Fruit fly (Drosophila melanogaster) whole organism, embryonic: ENCODE measurements around the gene CG7058.

Experiments used
- Ada2b ChIP-seq: fragments of 200-800 bp; sonication (Bioruptor generic); IDR thresholded peaks from 2 replicates; pipeline ENCODE4 v1.3.6; 2022; ENCODE audit warnings: missing biosample characterization, missing genetic modification characterization
- Atf-2 ChIP-seq: fragments of 200-800 bp; sonication (Bioruptor generic); optimal IDR thresholded peaks from 2 replicates; lab custom pipeline; 2016; ENCODE audit warnings: missing biosample characterization, missing genetic modification characterization
- Awh ChIP-seq: fragments of 200-800 bp; sonication (Bioruptor generic); IDR thresholded peaks from 2 replicates; pipeline ENCODE4, ENCODE4 v1.3.6; 2022; ENCODE audit warnings: missing biosample characterization, missing genetic modification characterization
- CG10274 ChIP-seq: fragments of 200-800 bp; sonication (Bioruptor generic); optimal IDR thresholded peaks from 3 replicates; lab custom pipeline; 2017; ENCODE audit warnings: missing biosample characterization, mild to moderate bottlenecking, missing genetic modification characterization
- CG10565 ChIP-seq: fragments of 200-800 bp; sonication (Bioruptor generic); optimal IDR thresholded peaks from 3 replicates; lab custom pipeline; 2016; ENCODE audit warnings: missing biosample characterization, mild to moderate bottlenecking, missing genetic modification characterization
- CG12769 ChIP-seq: fragments of 200-800 bp; sonication (Bioruptor generic); optimal IDR thresholded peaks from 2 replicates; lab custom pipeline; 2019; ENCODE audit warnings: missing biosample characterization, mild to moderate bottlenecking, missing genetic modification characterization, moderate library complexity
- CG14710 ChIP-seq: fragments of 200-800 bp; sonication (Bioruptor generic); optimal IDR thresholded peaks from 3 replicates; lab custom pipeline; 2019; ENCODE audit warnings: missing biosample characterization, mild to moderate bottlenecking, missing genetic modification characterization, moderate library complexity
- CG15479 ChIP-seq: fragments of 200-800 bp; sonication (Bioruptor generic); optimal IDR thresholded peaks from 3 replicates; lab custom pipeline; 2019; ENCODE audit warnings: missing biosample characterization, mild to moderate bottlenecking, missing genetic modification characterization, moderate library complexity
- CG1603 ChIP-seq: fragments of 200-800 bp; sonication (Bioruptor generic); optimal IDR thresholded peaks from 2 replicates; lab custom pipeline; 2019; ENCODE audit warnings: missing biosample characterization, mild to moderate bottlenecking, missing genetic modification characterization, moderate library complexity
- CG1647 ChIP-seq: fragments of 200-800 bp; sonication (Bioruptor generic); optimal IDR thresholded peaks from 3 replicates; lab custom pipeline; 2016; ENCODE audit warnings: missing biosample characterization, missing genetic modification characterization
- CG16779 ChIP-seq: fragments of 200-800 bp; sonication (Bioruptor generic); IDR thresholded peaks from 2 replicates; pipeline ENCODE4 v1.3.6; 2022; ENCODE audit warnings: missing biosample characterization, missing genetic modification characterization
- CG17612 ChIP-seq: fragments of 200-800 bp; sonication (Bioruptor generic); IDR thresholded peaks from 2 replicates; pipeline ENCODE4 v1.3.6; 2022; ENCODE audit warnings: missing biosample characterization, missing genetic modification characterization
- CG30403 ChIP-seq: fragments of 200-800 bp; sonication (Bioruptor generic); optimal IDR thresholded peaks from 3 replicates; lab custom pipeline; 2016; ENCODE audit warnings: missing biosample characterization, missing genetic modification characterization
- CG31365 ChIP-seq: fragments of 200-800 bp; sonication (Bioruptor generic); optimal IDR thresholded peaks from 2 replicates; lab custom pipeline; 2018; ENCODE audit warnings: missing biosample characterization, mild to moderate bottlenecking, missing genetic modification characterization
- CG33557 ChIP-seq: fragments of 200-800 bp; sonication (Bioruptor generic); optimal IDR thresholded peaks from 2 replicates; lab custom pipeline; 2019; ENCODE audit warnings: missing biosample characterization, mild to moderate bottlenecking, missing genetic modification characterization, moderate library complexity
- CG3847 ChIP-seq: fragments of 200-800 bp; sonication (Bioruptor generic); IDR thresholded peaks from 2 replicates; pipeline ENCODE4 v1.3.6; 2022; ENCODE audit warnings: missing biosample characterization, missing genetic modification characterization
- CG5953 ChIP-seq: fragments of 200-800 bp; sonication (Bioruptor generic); IDR thresholded peaks from 2 replicates; pipeline ENCODE4 v1.3.6; 2022; ENCODE audit warnings: missing biosample characterization, missing genetic modification characterization
- CG8089 ChIP-seq: fragments of 200-800 bp; sonication (Bioruptor generic); optimal IDR thresholded peaks from 3 replicates; lab custom pipeline; 2016; ENCODE audit warnings: missing biosample characterization, missing genetic modification characterization
- CG8478 ChIP-seq: fragments of >200 bp; optimal IDR thresholded peaks from 2 replicates; lab custom pipeline; 2018
- CG9797 ChIP-seq: fragments of 200-800 bp; sonication (Bioruptor generic); optimal IDR thresholded peaks from 3 replicates; lab custom pipeline; 2018; ENCODE audit warnings: missing biosample characterization, mild to moderate bottlenecking, missing genetic modification characterization
- Camta ChIP-seq: fragments of 200-800 bp; sonication (Bioruptor generic); optimal IDR thresholded peaks from 2 replicates; lab custom pipeline; 2016; ENCODE audit warnings: missing biosample characterization, missing genetic modification characterization
- D ChIP-seq, 2 experiments: fragments of 200-800 bp in 1 of 2; fragments of >200 bp in 1 of 2; sonication (Bioruptor generic) in 1 of 2; optimal IDR thresholded peaks; 2 replicates in 1 of 2; 3 replicates in 1 of 2; lab custom pipeline; 2017; ENCODE audit warnings: mild to moderate bottlenecking in 1 of 2, missing biosample characterization in 1 of 2, missing genetic modification characterization in 1 of 2, missing genetic modification reagents in 1 of 2
- Hey ChIP-seq: fragments of 200-800 bp; sonication (Bioruptor generic); optimal IDR thresholded peaks from 3 replicates; lab custom pipeline; 2018; ENCODE audit warnings: missing biosample characterization, mild to moderate bottlenecking, missing genetic modification characterization
- HmgD ChIP-seq: fragments of 200-800 bp; sonication (Bioruptor generic); optimal IDR thresholded peaks from 3 replicates; lab custom pipeline; 2016; ENCODE audit warnings: missing biosample characterization, missing genetic modification characterization
- Meics ChIP-seq: fragments of 200-800 bp; sonication (Bioruptor generic); optimal IDR thresholded peaks from 2 replicates; lab custom pipeline; 2017; ENCODE audit warnings: missing biosample characterization, mild to moderate bottlenecking, missing genetic modification characterization
- Myb ChIP-seq: fragments of 200-800 bp; sonication (Bioruptor generic); optimal IDR thresholded peaks from 2 replicates; lab custom pipeline; 2016; ENCODE audit warnings: missing biosample characterization, missing genetic modification characterization
- Nf-YB ChIP-seq: fragments of 200-800 bp; sonication (Bioruptor generic); optimal IDR thresholded peaks from 3 replicates; lab custom pipeline; 2019; ENCODE audit warnings: missing biosample characterization, mild to moderate bottlenecking, missing genetic modification characterization, moderate library complexity
- Pdp1 ChIP-seq, 2 experiments: fragments of 200-800 bp; sonication (Bioruptor generic); optimal IDR thresholded peaks; 3 replicates each; lab custom pipeline; 2016; ENCODE audit warnings: missing biosample characterization in 2 of 2, missing genetic modification characterization in 2 of 2, mild to moderate bottlenecking in 1 of 2, moderate library complexity in 1 of 2
- btn ChIP-seq: fragments of 200-800 bp; sonication (Bioruptor generic); optimal IDR thresholded peaks from 2 replicates; lab custom pipeline; 2016; ENCODE audit warnings: missing biosample characterization, missing genetic modification characterization
- cg ChIP-seq: fragments of 200-800 bp; sonication (Bioruptor generic); optimal IDR thresholded peaks from 3 replicates; lab custom pipeline; 2019; ENCODE audit warnings: missing biosample characterization, mild to moderate bottlenecking, missing genetic modification characterization, moderate library complexity
- corto ChIP-seq: fragments of 200-800 bp; sonication (Bioruptor generic); optimal IDR thresholded peaks from 2 replicates; lab custom pipeline; 2016; ENCODE audit warnings: missing biosample characterization, mild to moderate bottlenecking, missing genetic modification characterization, moderate library complexity
- eyg ChIP-seq: fragments of 200-800 bp; sonication (Bioruptor generic); optimal IDR thresholded peaks from 3 replicates; lab custom pipeline; 2016; ENCODE audit warnings: missing biosample characterization, missing genetic modification characterization
- fu2 ChIP-seq: fragments of 200-800 bp; sonication (Bioruptor generic); optimal IDR thresholded peaks from 2 replicates; lab custom pipeline; 2016; ENCODE audit warnings: missing biosample characterization, missing genetic modification characterization
- gcm2 ChIP-seq: fragments of 200-800 bp; sonication (Bioruptor generic); optimal IDR thresholded peaks from 2 replicates; lab custom pipeline; 2016; ENCODE audit warnings: missing biosample characterization, missing genetic modification characterization
- grau ChIP-seq: fragments of 200-800 bp; optimal IDR thresholded peaks from 3 replicates; lab custom pipeline; 2019; ENCODE audit warnings: missing biosample characterization, mild to moderate bottlenecking, missing genetic modification characterization, moderate library complexity
- jigr1 ChIP-seq: fragments of 200-800 bp; sonication (Bioruptor generic); IDR thresholded peaks from 3 replicates; pipeline ENCODE4 v1.3.6; 2022; ENCODE audit warnings: missing biosample characterization, missing genetic modification characterization
- lola ChIP-seq, 3 experiments: fragments of >200 bp in 2 of 3; fragments of 200-800 bp in 1 of 3; sonication (Bioruptor generic) in 1 of 3; optimal IDR thresholded peaks; 2 replicates each; lab custom pipeline; 2017 to 2019; ENCODE audit warnings: missing biosample characterization in 3 of 3, missing genetic modification characterization in 3 of 3, mild to moderate bottlenecking in 1 of 3, moderate library complexity in 1 of 3
- nerfin-1 ChIP-seq: fragments of 200-800 bp; sonication (Bioruptor generic); optimal IDR thresholded peaks from 3 replicates; lab custom pipeline; 2019; ENCODE audit warnings: missing biosample characterization, mild to moderate bottlenecking, missing genetic modification characterization, moderate library complexity
- otp ChIP-seq: fragments of 200-800 bp; sonication (Bioruptor generic); IDR thresholded peaks from 3 replicates; pipeline ENCODE4, ENCODE4 v1.3.6; 2022; ENCODE audit warnings: missing biosample characterization, missing genetic modification characterization
- pros ChIP-seq: fragments of 200-800 bp; sonication (Bioruptor generic); optimal IDR thresholded peaks from 3 replicates; lab custom pipeline; 2019; ENCODE audit warnings: missing biosample characterization, mild to moderate bottlenecking, missing genetic modification characterization, moderate library complexity
- row ChIP-seq: fragments of 200-800 bp; sonication (Bioruptor generic); IDR thresholded peaks from 3 replicates; pipeline ENCODE4 v1.3.6; 2022; ENCODE audit warnings: missing biosample characterization, missing genetic modification characterization
- run ChIP-seq: fragments of 200-800 bp; sonication (Bioruptor generic); optimal IDR thresholded peaks from 3 replicates; lab custom pipeline; 2018; ENCODE audit warnings: missing biosample characterization, mild to moderate bottlenecking, missing genetic modification characterization
- schlank ChIP-seq: fragments of 200-800 bp; sonication (Bioruptor generic); optimal IDR thresholded peaks from 2 replicates; lab custom pipeline; 2018; ENCODE audit warnings: missing biosample characterization, mild to moderate bottlenecking, missing genetic modification characterization
- slp2 ChIP-seq: fragments of 200-800 bp; sonication (Bioruptor generic); optimal IDR thresholded peaks from 2 replicates; lab custom pipeline; 2016; ENCODE audit warnings: missing biosample characterization, missing genetic modification characterization
- toy ChIP-seq: fragments of 200-800 bp; sonication (Bioruptor generic); IDR thresholded peaks from 2 replicates; pipeline ENCODE4 v1.3.6; 2022; ENCODE audit warnings: missing biosample characterization, missing genetic modification characterization
- trem ChIP-seq: fragments of 200-800 bp; optimal IDR thresholded peaks from 3 replicates; lab custom pipeline; 2019; ENCODE audit warnings: missing biosample characterization, mild to moderate bottlenecking, missing genetic modification characterization, moderate library complexity
- wor ChIP-seq: fragments of 200-800 bp; sonication (Bioruptor generic); IDR thresholded peaks from 2 replicates; pipeline ENCODE4 v1.3.6; 2022; ENCODE audit warnings: missing biosample characterization, missing genetic modification characterization
- zen2 ChIP-seq: fragments of 200-800 bp; sonication (Bioruptor generic); IDR thresholded peaks from 3 replicates; pipeline ENCODE4 v1.3.6; 2022; ENCODE audit warnings: missing biosample characterization, missing genetic modification characterization; ENCODE audit not compliant: partially characterized antibody

CG7058 gene

dm6 chrX:18843229-18844033 lies 36.9 kb downstream of the CG7058 start, which contains the start of gene htk (continued):
- TF ChIP-seq CG9797 (GFP tag; lab: Kevin White, UChicago): peak; percentile 39
- peak; percentile 62 for TF ChIP-seq trem (tag; lab: Kevin White, UChicago)
- peak; percentile 19 for TF ChIP-seq CG33557 (GFP tag; lab: Kevin White, UChicago)
- TF ChIP-seq gcm2 (GFP tag; lab: Kevin White, UChicago): no peak
- TF ChIP-seq CG16779 (GFP tag; lab: Robert Waterston, UW): no peak
- peak; percentile 71 for TF ChIP-seq Myb (GFP tag; lab: Kevin White, UChicago)
- TF ChIP-seq CG10274 (GFP tag; lab: Kevin White, UChicago): no peak
- no peak for TF ChIP-seq cg (GFP tag; lab: Kevin White, UChicago)
- TF ChIP-seq CG17612: peak; percentile 41; the same call in 1 of the 2 replicates
- peak; percentile 66 for TF ChIP-seq CG8089 (GFP tag; lab: Kevin White, UChicago)
- TF ChIP-seq corto (GFP tag; lab: Kevin White, UChicago): no peak
- TF ChIP-seq grau (tag; lab: Kevin White, UChicago): peak; percentile 71
- TF ChIP-seq zen2: peak; percentile 80
- TF ChIP-seq slp2 (GFP tag; lab: Kevin White, UChicago): peak; percentile 65
- no peak for TF ChIP-seq wor (GFP tag; lab: Robert Waterston, UW)
- peak; percentile 23 for TF ChIP-seq btn (GFP tag; lab: Kevin White, UChicago)
- no peak for TF ChIP-seq Hey (tag; lab: Kevin White, UChicago)
- TF ChIP-seq Ada2b (GFP tag; lab: Robert Waterston, UW): no peak
- peak; percentile 43; the same call in 1 of the 2 replicates for TF ChIP-seq CG5953 (GFP tag; lab: Robert Waterston, UW)
- TF ChIP-seq pros: no peak
- TF ChIP-seq schlank: no peak
- TF ChIP-seq nerfin-1 (tag; lab: Kevin White, UChicago): peak; percentile 2
- TF ChIP-seq jigr1: no peak
- TF ChIP-seq Camta (GFP tag; lab: Kevin White, UChicago): peak; percentile 72
- TF ChIP-seq D (optimal IDR thresholded peaks at IDR 0.05; lab: Kevin White, UChicago): no peak
- TF ChIP-seq D (GFP tag; optimal IDR thresholded peaks at IDR 0.05; lab: Kevin White, UChicago): no peak
- TF ChIP-seq CG14710 (tag; lab: Kevin White, UChicago): peak; percentile 51
- TF ChIP-seq Atf-2 (GFP tag; lab: Kevin White, UChicago): peak; percentile 65
- peak; percentile 74 for TF ChIP-seq Meics (GFP tag; lab: Kevin White, UChicago)
- no peak for TF ChIP-seq CG8478 (lab: Kevin White, UChicago)
- TF ChIP-seq eyg (GFP tag; lab: Kevin White, UChicago): peak; percentile 44
- peak; percentile 71 to 100 for TF ChIP-seq Pdp1 (GFP tag; optimal IDR thresholded peaks at IDR 0.05; lab: Kevin White, UChicago)
- peak; percentile 51; the same call in 1 of the 2 replicates for TF ChIP-seq Awh
- peak in 1 of 3 experiments; percentile 16 for TF ChIP-seq lola (GFP tag; optimal IDR thresholded peaks at IDR 0.05; lab: Kevin White, UChicago)
- peak; percentile 61 for TF ChIP-seq fu2 (GFP tag; lab: Kevin White, UChicago)
- peak; percentile 68; the same call in 2 of the 3 replicates for TF ChIP-seq otp
- TF ChIP-seq CG1603 (tag; lab: Kevin White, UChicago): peak; percentile 84
- TF ChIP-seq CG15479: no peak
- TF ChIP-seq CG12769 (tag; lab: Kevin White, UChicago): peak; percentile 69
- TF ChIP-seq CG3847: peak; percentile 67
- TF ChIP-seq CG1647 (GFP tag; lab: Kevin White, UChicago): peak; percentile 2
- peak; percentile 58; the same call in 2 of the 3 replicates for TF ChIP-seq row (GFP tag; lab: Robert Waterston, UW)
- no peak for TF ChIP-seq run
- TF ChIP-seq Nf-YB (GFP tag; lab: Kevin White, UChicago): peak; percentile 13
- no peak for TF ChIP-seq toy (GFP tag; lab: Robert Waterston, UW)
- no peak for TF ChIP-seq CG10565 (GFP tag; lab: Kevin White, UChicago)
- TF ChIP-seq HmgD (GFP tag; lab: Kevin White, UChicago): peak; percentile 91
- peak; percentile 75 for TF ChIP-seq CG30403 (GFP tag; lab: Kevin White, UChicago)
- TF ChIP-seq CG31365 (tag; lab: Kevin White, UChicago): peak; percentile 10
